Worm (Caenorhabditis elegans) whole organism, early embryonic: ENCODE measurements around the gene T14B4.5.

Source experiments
- B0310.2 ChIP-seq: sonication (generic microtip); optimal IDR thresholded peaks from 2 replicates; lab custom pipeline; 2016; ENCODE audit warnings: mild to moderate bottlenecking, missing genetic modification characterization, missing compliant biosample characterization
- F13C5.2 ChIP-seq: sonication (generic microtip); optimal IDR thresholded peaks from 2 replicates; lab custom pipeline; 2017; ENCODE audit warnings: mild to moderate bottlenecking, missing genetic modification characterization, inconsistent platforms, missing compliant biosample characterization
- aly-1 ChIP-seq: sonication (generic microtip); optimal IDR thresholded peaks from 2 replicates; lab custom pipeline; 2016; ENCODE audit warnings: missing genetic modification characterization, missing compliant biosample characterization
- ama-1 ChIP-seq: fragments of 150-350 bp; optimal IDR thresholded peaks from 2 replicates; lab custom pipeline; 2014
- ceh-13 ChIP-seq: fragments of 200-800 bp; sonication (Bioruptor generic); optimal IDR thresholded peaks from 2 replicates; lab custom pipeline; 2018; ENCODE audit warnings: mild to moderate bottlenecking, missing genetic modification characterization, missing compliant biosample characterization
- ceh-36 ChIP-seq: sonication (generic microtip); optimal IDR thresholded peaks from 2 replicates; lab custom pipeline; 2016; ENCODE audit warnings: missing genetic modification characterization, inconsistent platforms, missing compliant biosample characterization
- ets-7 ChIP-seq: sonication (generic microtip); optimal IDR thresholded peaks from 2 replicates; lab custom pipeline; 2016; ENCODE audit warnings: missing genotype, missing genetic modification characterization, missing compliant biosample characterization
- flt-1 ChIP-seq: fragments of 200-800 bp; sonication (Bioruptor generic); IDR thresholded peaks from 2 replicates; pipeline ENCODE4 v1.3.6; 2022; ENCODE audit warnings: missing genetic modification characterization, missing compliant biosample characterization
- hmbx-1 ChIP-seq: sonication (generic microtip); optimal IDR thresholded peaks from 2 replicates; lab custom pipeline; 2016; ENCODE audit warnings: mild to moderate bottlenecking, missing genetic modification characterization, missing compliant biosample characterization
- hmg-4 ChIP-seq: fragments of 200-800 bp; sonication (Bioruptor generic); optimal IDR thresholded peaks from 2 replicates; lab custom pipeline; 2018; ENCODE audit warnings: mild to moderate bottlenecking, missing genetic modification characterization, missing compliant biosample characterization
- hnd-1 ChIP-seq: sonication (generic microtip); optimal IDR thresholded peaks from 2 replicates; lab custom pipeline; 2016; ENCODE audit warnings: missing genetic modification characterization, missing compliant biosample characterization
- pes-1 ChIP-seq: fragments of 200-800 bp; sonication (Bioruptor generic); IDR thresholded peaks from 2 replicates; pipeline ENCODE4 v1.3.6; 2022; ENCODE audit warnings: missing genetic modification reagents, missing genetic modification characterization, missing compliant biosample characterization
- scrt-1 ChIP-seq: fragments of 200-800 bp; sonication (Bioruptor generic); IDR thresholded peaks from 2 replicates; pipeline ENCODE4 v1.3.6; 2022; ENCODE audit warnings: missing genetic modification characterization, missing compliant biosample characterization
- sea-1 ChIP-seq: fragments of 200-800 bp; sonication (Bioruptor generic); conservative IDR thresholded peaks from 2 replicates; pipeline ENCODE4 v1.3.6; 2022; ENCODE audit warnings: missing genetic modification characterization, missing compliant biosample characterization
- tbx-11 ChIP-seq: fragments of 200-800 bp; sonication (Bioruptor generic); IDR thresholded peaks from 2 replicates; pipeline ENCODE4 v1.3.6; 2022; ENCODE audit warnings: missing genetic modification characterization, missing compliant biosample characterization
- tbx-37 ChIP-seq: fragments of 200-800 bp; sonication (Bioruptor generic); conservative IDR thresholded peaks from 2 replicates; pipeline ENCODE4 v1.3.6; 2022; ENCODE audit warnings: missing genetic modification reagents, missing genetic modification characterization, missing compliant biosample characterization
- tra-4 ChIP-seq: sonication (generic microtip); optimal IDR thresholded peaks from 2 replicates; lab custom pipeline; 2017; ENCODE audit warnings: missing genetic modification characterization, missing compliant biosample characterization

The T14B4.5 gene

DNA sequence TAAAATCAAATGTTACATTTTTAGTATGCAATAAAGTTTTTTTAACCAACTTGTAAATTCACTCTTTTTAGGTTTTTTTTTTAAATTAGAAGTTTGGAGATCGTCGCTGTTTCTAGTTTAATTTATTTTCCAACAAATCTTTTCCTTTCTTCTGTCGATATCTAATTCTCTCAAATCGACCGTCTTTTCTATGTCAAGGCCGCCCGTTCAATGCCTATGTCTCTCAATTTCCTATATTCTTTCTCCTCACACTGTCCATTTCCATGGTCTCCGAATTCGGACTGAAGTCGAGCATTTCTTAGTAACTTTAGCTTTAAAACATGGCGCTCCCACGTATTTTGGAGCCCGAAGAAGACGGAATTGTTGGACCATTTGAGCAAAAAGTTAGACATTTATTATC, at the start of gene T14B4.5, which contains the start of gene T14B4.20:
T14B4.5 (plus strand) TSS at position 226 of the 400 bp plus-strand sequence.
T14B4.20 (plus strand) TSS at position 264 of the 400 bp plus-strand sequence.
- TF ChIP-seq ets-7 (tag; lab: Kevin White, UChicago) = no peak
- TF ChIP-seq hmbx-1 (tag; lab: Kevin White, UChicago) = no peak
- no peak for TF ChIP-seq ama-1 (lab: Kevin White, UChicago)

DNA sequence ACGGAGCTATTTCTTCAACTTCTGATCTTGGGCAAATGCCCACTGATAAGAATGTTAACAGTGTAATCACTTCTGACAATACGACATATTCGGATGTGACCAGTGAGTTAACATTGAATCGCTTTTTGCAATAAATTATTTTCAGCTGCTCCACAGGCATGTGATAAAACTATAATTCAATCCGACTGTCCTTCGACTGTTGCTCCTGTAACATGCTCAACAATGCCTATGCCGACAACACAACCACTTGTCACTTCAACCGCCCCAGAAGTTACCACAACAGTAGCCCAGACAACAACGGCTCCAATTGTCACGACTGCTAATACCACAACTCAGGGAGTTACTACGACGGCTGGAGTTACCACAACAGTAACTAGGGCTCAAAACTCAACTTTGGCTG, 49.1 kb upstream of the T14B4.5 start:
- TF ChIP-seq F13C5.2 (tag; lab: Kevin White, UChicago) (no peak), hmg-4 (GFP tag; lab: Kevin White, UChicago) (no peak), ceh-13 (no peak), ama-1 (lab: Kevin White, UChicago) (no peak), tbx-11 (GFP tag; lab: Robert Waterston, UW) (no peak), aly-1 (tag; lab: Kevin White, UChicago) (no peak), sea-1 (GFP tag; lab: Robert Waterston, UW) (no peak), B0310.2 (tag; lab: Kevin White, UChicago) (no peak), ceh-36 (tag; lab: Kevin White, UChicago) (no peak), hmbx-1 (tag; lab: Kevin White, UChicago) (no peak), flt-1 (GFP tag; lab: Robert Waterston, UW) (no peak), tbx-37 (GFP tag; lab: Robert Waterston, UW) (no peak), ets-7 (tag; lab: Kevin White, UChicago) (no peak)

DNA sequence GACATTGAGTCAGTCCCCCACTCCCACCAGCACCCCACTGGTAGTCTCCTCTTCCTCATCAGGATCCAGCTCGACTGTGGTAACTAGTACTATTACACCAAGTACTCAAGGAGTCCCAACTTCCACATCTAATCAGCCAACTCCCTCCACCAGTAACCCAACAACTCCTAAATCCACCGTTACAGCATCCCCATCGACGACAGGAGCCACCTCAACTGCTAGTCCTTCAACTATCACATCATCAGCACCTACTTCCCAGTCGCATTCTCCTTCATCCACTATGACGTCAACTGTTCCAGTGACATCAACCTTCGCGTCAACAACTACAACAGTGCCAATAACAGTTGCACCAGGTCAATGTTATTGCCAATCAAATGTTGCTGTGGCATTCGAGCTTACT, 48.2 kb upstream of the T14B4.5 start:
- TF ChIP-seq ceh-36 (tag; lab: Kevin White, UChicago) (no peak), hmg-4 (GFP tag; lab: Kevin White, UChicago) (no peak), tra-4 (tag; lab: Kevin White, UChicago) (no peak), B0310.2 (tag; lab: Kevin White, UChicago) (no peak), tbx-11 (GFP tag; lab: Robert Waterston, UW) (no peak), pes-1 (no peak), sea-1 (GFP tag; lab: Robert Waterston, UW) (no peak), F13C5.2 (tag; lab: Kevin White, UChicago) (no peak), aly-1 (tag; lab: Kevin White, UChicago) (no peak), ets-7 (tag; lab: Kevin White, UChicago) (no peak), hnd-1 (tag; lab: Kevin White, UChicago) (no peak), scrt-1 (GFP tag; lab: Robert Waterston, UW) (no peak), flt-1 (GFP tag; lab: Robert Waterston, UW) (no peak), hmbx-1 (tag; lab: Kevin White, UChicago) (no peak), ama-1 (lab: Kevin White, UChicago) (no peak), tbx-37 (GFP tag; lab: Robert Waterston, UW) (no peak)

DNA sequence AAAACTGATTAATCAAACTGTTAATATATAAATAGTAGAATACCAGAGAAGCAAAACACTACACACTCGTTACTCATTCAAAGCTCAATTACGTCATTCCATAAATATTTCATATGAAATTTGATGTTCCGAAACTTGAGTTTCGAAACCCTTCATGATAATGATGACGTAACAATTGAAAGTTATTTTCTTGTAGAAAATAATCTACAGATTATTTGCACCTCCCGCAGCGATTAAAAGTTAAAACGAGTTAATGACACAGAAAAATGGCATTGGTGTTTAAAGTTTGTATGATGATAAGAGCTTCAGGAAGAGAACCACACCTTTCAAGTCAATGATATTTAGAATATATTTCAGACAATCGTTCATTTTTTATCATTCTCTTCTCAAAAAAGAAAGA, 42.8 kb upstream of the T14B4.5 start, which contains the start of gene H43E16.1:
H43E16.1 (plus strand) TSS at position 375 of the 400 bp plus-strand sequence.
- no peak for TF ChIP-seq ets-7 (tag; lab: Kevin White, UChicago)

DNA sequence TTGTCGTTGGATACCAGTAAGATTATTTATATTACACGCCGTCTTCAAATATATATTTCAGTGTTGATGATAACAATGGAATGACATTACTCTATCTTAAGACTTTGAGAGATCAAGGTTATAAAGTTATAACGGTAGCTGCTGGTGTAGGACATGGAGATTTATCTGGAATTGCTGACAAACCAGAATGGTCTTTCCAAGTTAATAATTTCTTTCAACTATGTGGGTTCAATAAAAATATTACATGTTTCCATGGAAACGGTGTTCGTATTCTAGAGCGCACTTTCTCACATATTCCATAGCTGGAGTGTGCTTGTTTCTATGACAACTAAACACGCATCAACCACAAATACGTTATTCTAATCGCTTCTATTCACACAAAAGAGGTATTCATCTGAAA, 36.9 kb upstream of the T14B4.5 start, which contains the start of gene ift-74:
ift-74 (plus strand) TSS at position 301 of the 400 bp plus-strand sequence.
- TF ChIP-seq ceh-13 (no peak), hnd-1 (tag; lab: Kevin White, UChicago) (no peak), pes-1 (no peak)

DNA sequence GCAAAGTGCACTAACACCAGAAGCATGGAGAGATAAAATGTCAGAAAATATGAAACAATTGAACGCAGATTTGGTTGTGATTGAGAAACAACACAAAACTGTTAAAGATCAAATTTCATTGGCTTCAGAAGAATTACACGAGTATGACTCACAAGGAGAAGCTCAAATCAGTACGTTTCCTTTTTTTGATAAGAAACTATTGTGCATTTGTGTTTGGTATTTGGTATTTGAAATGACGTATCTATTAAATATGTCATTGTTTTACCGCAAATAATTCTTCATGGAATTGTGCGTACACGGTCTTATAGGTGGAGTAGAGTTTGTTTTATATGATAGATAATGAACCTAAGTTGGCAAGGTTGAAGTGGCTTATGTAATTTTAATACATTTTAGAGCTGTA, 35.2 kb upstream of the T14B4.5 start:
- TF ChIP-seq B0310.2 (tag; lab: Kevin White, UChicago) (no peak), hmg-4 (GFP tag; lab: Kevin White, UChicago) (no peak), ceh-36 (tag; lab: Kevin White, UChicago) (no peak), tra-4 (tag; lab: Kevin White, UChicago) (no peak), ets-7 (tag; lab: Kevin White, UChicago) (no peak)

ce11 chrII:6682918-6683317, 33.7 kb upstream of the T14B4.5 start:
- no peak for TF ChIP-seq F13C5.2 (tag; lab: Kevin White, UChicago)
- TF ChIP-seq scrt-1 (GFP tag; lab: Robert Waterston, UW) = no peak
- TF ChIP-seq ceh-13 = no peak
- TF ChIP-seq B0310.2 (tag; lab: Kevin White, UChicago) = no peak

DNA sequence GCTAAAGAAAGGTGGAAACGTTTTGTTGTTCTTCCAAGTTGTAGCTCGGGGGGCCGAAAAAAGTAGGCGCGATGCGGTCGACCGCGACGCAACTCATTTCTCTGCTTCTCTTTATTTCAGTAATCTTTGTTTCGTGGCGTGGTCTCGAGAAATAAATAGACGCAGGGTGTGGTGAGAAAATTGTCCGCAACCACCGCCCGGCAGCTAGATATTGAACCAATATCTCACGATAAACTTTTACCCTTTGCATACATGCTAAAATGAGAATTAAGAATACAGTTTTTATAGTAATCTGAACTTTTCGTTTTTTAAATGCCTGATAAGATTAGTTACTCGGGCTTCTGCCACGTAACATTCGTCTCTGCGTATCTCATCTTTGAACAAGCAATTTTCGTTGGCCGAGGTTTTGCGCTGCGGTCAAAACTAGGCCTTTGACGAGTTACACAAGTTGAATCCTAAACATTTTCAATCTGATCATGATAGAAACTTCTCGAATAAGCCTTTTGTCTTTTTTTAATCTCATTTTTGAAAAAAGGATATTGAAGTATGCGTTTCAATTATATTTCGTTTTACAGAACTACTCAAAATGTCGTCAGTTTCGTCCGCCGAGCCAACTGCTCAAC, 32.9 kb upstream of the T14B4.5 start, which contains the start of gene gyf-1:
gyf-1 (plus strand) TSS at position 573 of the 623 bp plus-strand sequence.
- no peak for TF ChIP-seq hmbx-1 (tag; lab: Kevin White, UChicago)
- TF ChIP-seq sea-1 (GFP tag; lab: Robert Waterston, UW) = no peak

ce11 chrII:6685964-6686363, 30.7 kb upstream of the T14B4.5 start:
- TF ChIP-seq F13C5.2 (tag; lab: Kevin White, UChicago) = no peak
